Fruit fly (Drosophila melanogaster): ENCODE measurements around the gene Rcd-1.
A peak's percentile ranks its signal among the peaks of the same experiment; 100 is the strongest.

The Rcd-1 gene

DNA sequence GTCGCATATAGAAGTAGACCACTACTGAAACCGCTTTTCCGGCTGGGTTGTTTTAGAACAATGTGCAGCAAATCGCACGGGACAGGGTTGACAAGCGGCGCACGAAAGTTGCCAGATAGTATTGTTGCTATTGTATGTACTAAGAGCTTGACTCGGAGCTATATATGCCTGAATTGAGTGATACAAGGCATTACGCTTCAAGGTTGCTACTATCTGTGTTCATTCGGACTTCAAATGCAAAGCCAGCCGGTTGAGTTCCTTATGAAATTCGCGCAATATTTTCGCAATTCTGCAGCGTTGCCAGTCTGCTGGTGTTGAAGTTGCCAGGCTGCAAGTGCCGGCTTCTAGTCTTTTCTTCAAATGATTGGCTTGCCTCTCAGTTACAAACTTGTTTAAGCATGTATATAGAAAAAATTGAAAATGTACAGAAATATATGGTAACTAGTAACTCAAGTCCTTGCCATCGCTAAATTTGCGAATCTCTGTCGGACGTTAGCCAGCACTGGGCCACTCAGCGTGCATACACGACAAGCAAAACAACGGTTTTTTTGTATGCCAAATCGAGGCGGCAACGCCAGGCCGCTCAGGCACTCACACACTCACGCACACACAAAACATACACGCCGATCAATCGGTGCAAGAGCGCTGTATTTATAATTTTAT lies 13.3 kb downstream of the Rcd-1 start, which contains the start of the genes Ranbp21 and Elys (continued):
- TF ChIP-seq Hsf (GFP tag; optimal IDR thresholded peaks at IDR 0.05), result peak; percentile 69
- no peak for TF ChIP-seq Ada2b (GFP tag; IDR thresholded peaks at IDR 0.05)
- TF ChIP-seq scrt (GFP tag; optimal IDR thresholded peaks at IDR 0.05), result no peak
- TF ChIP-seq BEAF-32 (GFP tag; optimal IDR thresholded peaks at IDR 0.05), result peak; percentile 74
- no peak for TF ChIP-seq CG18011 (GFP tag; optimal IDR thresholded peaks at IDR 0.05)
- no peak for TF ChIP-seq CG31365 (tag; optimal IDR thresholded peaks at IDR 0.05)
- peak; percentile 47; the same call in 1 of the 2 replicates for TF ChIP-seq stc (GFP tag; IDR thresholded peaks at IDR 0.05)
- no peak for TF ChIP-seq Nf-YC (tag; optimal IDR thresholded peaks at IDR 0.05)
- peak; percentile 23 for TF ChIP-seq Camta (GFP tag; optimal IDR thresholded peaks at IDR 0.05)
- no peak for TF ChIP-seq CG1529 (GFP tag; optimal IDR thresholded peaks at IDR 0.05)
- TF ChIP-seq disco-r (GFP tag; optimal IDR thresholded peaks at IDR 0.05), result peak; percentile 12
- peak; percentile 29 for TF ChIP-seq NC2β (GFP tag; optimal IDR thresholded peaks at IDR 0.05)
- TF ChIP-seq NFAT (GFP tag; IDR thresholded peaks at IDR 0.05), result 0 out of 2 replicates have a peak, but pooled peaks have one; percentile 15
- no peak for TF ChIP-seq kni (GFP tag; optimal IDR thresholded peaks at IDR 0.05)
- peak; percentile 72; the same call in 2 of the 3 replicates for TF ChIP-seq ken (GFP tag; IDR thresholded peaks at IDR 0.05)
- TF ChIP-seq CG17359 (tag; optimal IDR thresholded peaks at IDR 0.05), result no peak
- peak; percentile 6; the same call in 1 of the 3 replicates for TF ChIP-seq CG6791 (GFP tag; IDR thresholded peaks at IDR 0.05; ENCODE audit: partially characterized antibody)
- TF ChIP-seq CG13624 (GFP tag; optimal IDR thresholded peaks at IDR 0.05), result peak; percentile 59
- TF ChIP-seq eve (GFP tag; optimal IDR thresholded peaks at IDR 0.05), result no peak
- peak; percentile 31; the same call in 1 of the 4 replicates for TF ChIP-seq Dll (GFP tag; IDR thresholded peaks at IDR 0.05; ENCODE audit: partially characterized antibody)
- TF ChIP-seq mam (GFP tag; optimal IDR thresholded peaks at IDR 0.05), result peak; percentile 66
- TF ChIP-seq CG7372 (GFP tag; IDR thresholded peaks at IDR 0.05), result peak; percentile 32; the same call in 1 of the 2 replicates
- no peak for TF ChIP-seq cas (GFP tag; IDR thresholded peaks at IDR 0.05)
- no peak for TF ChIP-seq wek (GFP tag; optimal IDR thresholded peaks at IDR 0.05)
- TF ChIP-seq ara (GFP tag; IDR thresholded peaks at IDR 0.05), result peak; percentile 62
- TF ChIP-seq CG12071 (GFP tag; optimal IDR thresholded peaks at IDR 0.05), result no peak
- TF ChIP-seq CG15696 (tag; optimal IDR thresholded peaks at IDR 0.05), result no peak
- TF ChIP-seq CG33557 (GFP tag; optimal IDR thresholded peaks at IDR 0.05), result peak; percentile 7
- no peak for TF ChIP-seq CG1603 (tag; optimal IDR thresholded peaks at IDR 0.05)
- TF ChIP-seq Lhr (GFP tag; optimal IDR thresholded peaks at IDR 0.05), result peak; percentile 66
- TF ChIP-seq pzg (GFP tag; optimal IDR thresholded peaks at IDR 0.05), result peak; percentile 55
- peak; percentile 21 for TF ChIP-seq CG8924 (tag; optimal IDR thresholded peaks at IDR 0.05)
- TF ChIP-seq CG14441 (GFP tag; IDR thresholded peaks at IDR 0.05), result peak; percentile 55; the same call in 1 of the 2 replicates
- TF ChIP-seq chinmo (GFP tag; IDR thresholded peaks at IDR 0.05; ENCODE audit: partially characterized antibody), result 0 out of 4 replicates have a peak, but pooled peaks have one; percentile 34
- TF ChIP-seq shn (GFP tag; optimal IDR thresholded peaks at IDR 0.05), result peak; percentile 65
- TF ChIP-seq Spps (tag; optimal IDR thresholded peaks at IDR 0.05), result no peak
- peak; percentile 76 for TF ChIP-seq CG15479 (GFP tag; optimal IDR thresholded peaks at IDR 0.05)
- TF ChIP-seq fu2 (GFP tag; optimal IDR thresholded peaks at IDR 0.05), result peak; percentile 65
- no peak for TF ChIP-seq tll (GFP tag; optimal IDR thresholded peaks at IDR 0.05)
- TF ChIP-seq twi (tag; optimal IDR thresholded peaks at IDR 0.05), result no peak
- no peak for TF ChIP-seq CG13123 (GFP tag; optimal IDR thresholded peaks at IDR 0.05)
- peak; percentile 47 for TF ChIP-seq ssp (GFP tag; IDR thresholded peaks at IDR 0.05)
- TF ChIP-seq CG6272 (GFP tag; IDR thresholded peaks at IDR 0.05), result peak; percentile 40; the same call in 1 of the 2 replicates
- TF ChIP-seq dpn (GFP tag; optimal IDR thresholded peaks at IDR 0.05), result peak; percentile 69 to 70
- TF ChIP-seq Mrtf (GFP tag; IDR thresholded peaks at IDR 0.05), result no peak
- peak in 1 of 2 experiments; percentile 25 for TF ChIP-seq Trl (optimal IDR thresholded peaks at IDR 0.05)
- peak; percentile 44 for TF ChIP-seq Trl (GFP tag; optimal IDR thresholded peaks at IDR 0.05)
- peak; percentile 40; the same call in 1 of the 2 replicates for TF ChIP-seq CG32532 (GFP tag; IDR thresholded peaks at IDR 0.05)
- TF ChIP-seq CG7745 (tag; optimal IDR thresholded peaks at IDR 0.05), result no peak

All from whole organism, embryonic.